Fruit fly (Drosophila melanogaster) whole organism, embryonic: ENCODE measurements around the gene pit.

Source experiments
- ATbp ChIP-seq: fragments of 200-800 bp; sonication (Bioruptor generic); optimal IDR thresholded peaks from 2 replicates; lab custom pipeline; 2017; ENCODE audit warnings: missing biosample characterization, mild to moderate bottlenecking, missing genetic modification characterization, missing genetic modification reagents
- CG10267 ChIP-seq: fragments of 200-800 bp; sonication (Bioruptor generic); optimal IDR thresholded peaks from 2 replicates; lab custom pipeline; 2018; ENCODE audit warnings: missing biosample characterization, mild to moderate bottlenecking, missing genetic modification characterization, moderate library complexity
- CG10462 ChIP-seq: fragments of 200-800 bp; sonication (Bioruptor generic); optimal IDR thresholded peaks from 2 replicates; lab custom pipeline; 2016; ENCODE audit warnings: missing biosample characterization, missing genetic modification characterization
- CG11093 ChIP-seq: fragments of 200-800 bp; sonication (Bioruptor generic); IDR thresholded peaks from 3 replicates; pipeline ENCODE4 v1.3.6; 2022; ENCODE audit warnings: missing biosample characterization, missing genetic modification characterization
- CG12219 ChIP-seq: fragments of 200-800 bp; sonication (Bioruptor generic); optimal IDR thresholded peaks from 3 replicates; lab custom pipeline; 2018; ENCODE audit warnings: missing biosample characterization, mild to moderate bottlenecking, missing genetic modification characterization
- CG12659 ChIP-seq: fragments of 200-800 bp; sonication (Bioruptor generic); optimal IDR thresholded peaks from 3 replicates; lab custom pipeline; 2017; ENCODE audit warnings: mild to moderate bottlenecking, missing biosample characterization, missing genetic modification reagents, missing genetic modification characterization
- CG13123 ChIP-seq: fragments of 200-800 bp; sonication (Bioruptor generic); optimal IDR thresholded peaks from 2 replicates; lab custom pipeline; 2016; ENCODE audit warnings: missing biosample characterization, missing genetic modification characterization
- CG13775 ChIP-seq: fragments of 200-800 bp; sonication (Bioruptor generic); optimal IDR thresholded peaks from 3 replicates; lab custom pipeline; 2017; ENCODE audit warnings: missing biosample characterization, mild to moderate bottlenecking, missing genetic modification characterization
- CG15269 ChIP-seq: fragments of 200-800 bp; sonication (Bioruptor generic); optimal IDR thresholded peaks from 2 replicates; lab custom pipeline; 2018; ENCODE audit warnings: missing biosample characterization, mild to moderate bottlenecking, missing genetic modification characterization, moderate library complexity
- CG18476 ChIP-seq: fragments of 200-800 bp; sonication (Bioruptor generic); optimal IDR thresholded peaks from 2 replicates; lab custom pipeline; 2016; ENCODE audit warnings: missing biosample characterization, mild to moderate bottlenecking, missing genetic modification characterization
- CG18764 ChIP-seq: fragments of 200-800 bp; sonication (Bioruptor generic); optimal IDR thresholded peaks from 3 replicates; lab custom pipeline; 2016; ENCODE audit warnings: missing biosample characterization, missing genetic modification characterization
- CG2199 ChIP-seq: fragments of 200-800 bp; sonication (Bioruptor generic); IDR thresholded peaks from 3 replicates; pipeline ENCODE4 v1.3.6; 2022; ENCODE audit warnings: missing biosample characterization, missing genetic modification characterization
- CG2889 ChIP-seq: fragments of 200-800 bp; sonication (Bioruptor generic); IDR thresholded peaks from 3 replicates; pipeline ENCODE4 v1.3.6; 2022; ENCODE audit warnings: missing biosample characterization, missing genetic modification characterization
- CG4617 ChIP-seq: fragments of 200-800 bp; sonication (Bioruptor generic); optimal IDR thresholded peaks from 3 replicates; lab custom pipeline; 2016; ENCODE audit warnings: missing biosample characterization, missing genetic modification characterization, borderline replicate concordance
- CG5953 ChIP-seq: fragments of 200-800 bp; sonication (Bioruptor generic); IDR thresholded peaks from 2 replicates; pipeline ENCODE4 v1.3.6; 2022; ENCODE audit warnings: missing biosample characterization, missing genetic modification characterization
- CG7556 ChIP-seq: fragments of 200-800 bp; sonication (Bioruptor generic); optimal IDR thresholded peaks from 2 replicates; lab custom pipeline; 2017; ENCODE audit warnings: missing biosample characterization, mild to moderate bottlenecking, missing genetic modification characterization
- CG7987 ChIP-seq: fragments of 200-800 bp; sonication (Bioruptor generic); optimal IDR thresholded peaks from 2 replicates; lab custom pipeline; 2018; ENCODE audit warnings: missing biosample characterization, mild to moderate bottlenecking, missing genetic modification characterization, moderate library complexity
- CG9817 ChIP-seq: fragments of 200-800 bp; sonication (Bioruptor generic); optimal IDR thresholded peaks from 2 replicates; lab custom pipeline; 2018; ENCODE audit warnings: missing biosample characterization, mild to moderate bottlenecking, missing genetic modification characterization, moderate library complexity
- Camta ChIP-seq: fragments of 200-800 bp; sonication (Bioruptor generic); optimal IDR thresholded peaks from 2 replicates; lab custom pipeline; 2016; ENCODE audit warnings: missing biosample characterization, missing genetic modification characterization
- Fer1 ChIP-seq: fragments of 200-800 bp; sonication (Bioruptor generic); optimal IDR thresholded peaks from 2 replicates; lab custom pipeline; 2017; ENCODE audit warnings: missing biosample characterization, mild to moderate bottlenecking, missing genetic modification characterization
- H15 ChIP-seq: fragments of 200-800 bp; sonication (Bioruptor generic); IDR thresholded peaks from 3 replicates; pipeline ENCODE4 v1.3.6; 2022; ENCODE audit warnings: missing biosample characterization, missing genetic modification characterization
- Hand ChIP-seq: fragments of 200-800 bp; sonication (Bioruptor generic); optimal IDR thresholded peaks from 2 replicates; lab custom pipeline; 2017; ENCODE audit warnings: mild to moderate bottlenecking, missing biosample characterization, missing genetic modification reagents, missing genetic modification characterization
- Lim3 ChIP-seq: fragments of 200-800 bp; sonication (Bioruptor generic); IDR thresholded peaks from 2 replicates; pipeline ENCODE4 v1.3.6; 2022; ENCODE audit warnings: missing biosample characterization, missing genetic modification characterization
- NFAT ChIP-seq: fragments of 200-800 bp; sonication (Bioruptor generic); IDR thresholded peaks from 2 replicates; pipeline ENCODE4 v1.3.6; 2022; ENCODE audit warnings: missing biosample characterization, missing genetic modification characterization
- Optix ChIP-seq: fragments of 200-800 bp; sonication (Bioruptor generic); IDR thresholded peaks from 3 replicates; pipeline ENCODE4 v1.3.6; 2022; ENCODE audit warnings: missing biosample characterization, missing genetic modification characterization
- Ravus ChIP-seq: fragments of 200-800 bp; sonication (Bioruptor generic); IDR thresholded peaks from 2 replicates; pipeline ENCODE4 v1.3.6; 2022; ENCODE audit warnings: missing biosample characterization, missing genetic modification characterization
- Sox100B ChIP-seq: fragments of 200-800 bp; sonication (Bioruptor generic); optimal IDR thresholded peaks from 3 replicates; lab custom pipeline; 2018; ENCODE audit warnings: missing biosample characterization, mild to moderate bottlenecking, missing genetic modification characterization
- TFAM ChIP-seq: fragments of 200-800 bp; sonication (Bioruptor generic); optimal IDR thresholded peaks from 2 replicates; lab custom pipeline; 2017; ENCODE audit warnings: missing biosample characterization, missing genetic modification characterization, inconsistent platforms
- Vsx1 ChIP-seq: fragments of 200-800 bp; sonication (Bioruptor generic); optimal IDR thresholded peaks from 2 replicates; lab custom pipeline; 2017; ENCODE audit warnings: missing biosample characterization, mild to moderate bottlenecking, missing genetic modification characterization, missing genetic modification reagents
- ab ChIP-seq: fragments of 200-800 bp; sonication (Bioruptor generic); optimal IDR thresholded peaks from 2 replicates; lab custom pipeline; 2016; ENCODE audit warnings: missing biosample characterization, missing genetic modification characterization
- bab2 ChIP-seq: fragments of 200-800 bp; sonication (Bioruptor generic); optimal IDR thresholded peaks from 2 replicates; lab custom pipeline; 2016; ENCODE audit warnings: missing biosample characterization, missing genetic modification characterization
- cato ChIP-seq: fragments of 200-800 bp; sonication (Bioruptor generic); optimal IDR thresholded peaks from 2 replicates; lab custom pipeline; 2016; ENCODE audit warnings: missing biosample characterization, missing genetic modification characterization, borderline replicate concordance
- crc ChIP-seq: fragments of 200-800 bp; sonication (Bioruptor generic); optimal IDR thresholded peaks from 2 replicates; lab custom pipeline; 2016; ENCODE audit warnings: missing biosample characterization, missing genetic modification characterization
- crp ChIP-seq, 2 experiments: fragments of 200-800 bp; sonication (Bioruptor generic); optimal IDR thresholded peaks; 2 replicates in 1 of 2; 3 replicates in 1 of 2; lab custom pipeline; 2017; ENCODE audit warnings: missing biosample characterization in 2 of 2, missing genetic modification characterization in 2 of 2, mild to moderate bottlenecking in 1 of 2, moderate library complexity in 1 of 2
- dimm ChIP-seq: fragments of 200-800 bp; sonication (Bioruptor generic); IDR thresholded peaks from 2 replicates; pipeline ENCODE4 v1.3.6; 2022; ENCODE audit warnings: missing biosample characterization, missing genetic modification characterization
- dmrt11E ChIP-seq: fragments of 200-800 bp; sonication (Bioruptor generic); optimal IDR thresholded peaks from 3 replicates; lab custom pipeline; 2018; ENCODE audit warnings: missing biosample characterization, mild to moderate bottlenecking, missing genetic modification characterization, moderate library complexity
- grn ChIP-seq: fragments of 200-800 bp; sonication (Bioruptor generic); optimal IDR thresholded peaks from 3 replicates; lab custom pipeline; 2017; ENCODE audit warnings: missing biosample characterization, missing genetic modification characterization
- kah ChIP-seq: fragments of 200-800 bp; sonication (Bioruptor generic); optimal IDR thresholded peaks from 2 replicates; lab custom pipeline; 2018; ENCODE audit warnings: missing biosample characterization, mild to moderate bottlenecking, missing genetic modification characterization
- ken ChIP-seq: fragments of 200-800 bp; sonication (Bioruptor generic); IDR thresholded peaks from 3 replicates; pipeline ENCODE4 v1.3.6; 2022; ENCODE audit warnings: missing biosample characterization, missing genetic modification characterization
- lbe ChIP-seq: fragments of 200-800 bp; sonication (Bioruptor generic); optimal IDR thresholded peaks from 2 replicates; lab custom pipeline; 2016; ENCODE audit warnings: missing biosample characterization, mild to moderate bottlenecking, missing genetic modification characterization
- odd ChIP-seq: fragments of 200-800 bp; sonication (Bioruptor generic); optimal IDR thresholded peaks from 2 replicates; lab custom pipeline; 2017; ENCODE audit warnings: missing biosample characterization, mild to moderate bottlenecking, missing genetic modification characterization
- pum ChIP-seq: fragments of 200-800 bp; sonication (Bioruptor generic); optimal IDR thresholded peaks from 2 replicates; lab custom pipeline; 2016; ENCODE audit warnings: missing biosample characterization, missing genetic modification characterization
- pzg ChIP-seq: fragments of 200-800 bp; sonication (Bioruptor generic); optimal IDR thresholded peaks from 3 replicates; lab custom pipeline; 2018; ENCODE audit warnings: missing biosample characterization, mild to moderate bottlenecking, missing genetic modification characterization, moderate library complexity
- ranshi ChIP-seq: fragments of 200-800 bp; sonication (Bioruptor generic); IDR thresholded peaks from 2 replicates; pipeline ENCODE4 v1.3.6; 2022; ENCODE audit warnings: missing biosample characterization, missing genetic modification characterization
- slbo ChIP-seq: fragments of 200-800 bp; sonication (Bioruptor generic); IDR thresholded peaks from 2 replicates; pipeline ENCODE4 v1.3.6; 2022; ENCODE audit warnings: missing biosample characterization, missing genetic modification characterization
- slou ChIP-seq: fragments of 200-800 bp; sonication (Bioruptor generic); optimal IDR thresholded peaks from 3 replicates; lab custom pipeline; 2016; ENCODE audit warnings: missing biosample characterization, missing genetic modification characterization
- sug ChIP-seq: fragments of 200-800 bp; optimal IDR thresholded peaks from 2 replicates; lab custom pipeline; 2019; ENCODE audit warnings: missing biosample characterization, mild to moderate bottlenecking, missing genetic modification characterization, moderate library complexity
- tap ChIP-seq: fragments of 200-800 bp; optimal IDR thresholded peaks from 3 replicates; lab custom pipeline; 2019; ENCODE audit warnings: missing biosample characterization, mild to moderate bottlenecking, missing genetic modification characterization, moderate library complexity
- toy ChIP-seq: fragments of 200-800 bp; sonication (Bioruptor generic); IDR thresholded peaks from 2 replicates; pipeline ENCODE4 v1.3.6; 2022; ENCODE audit warnings: missing biosample characterization, missing genetic modification characterization

The pit gene

dm6 chr3R:22026922-22027742 lies 7.0 kb upstream of the pit start, which contains the start of the genes Cchl and ND-42 (continued):
- TF ChIP-seq CG15269 (tag; lab: Kevin White, UChicago) (peak; percentile 83), CG5953 (no peak), ranshi (GFP tag; lab: Robert Waterston, UW) (peak; percentile 72; the same call in 1 of the 2 replicates), cato (peak; percentile 66), Lim3 (GFP tag; lab: Robert Waterston, UW) (no peak), CG11093 (GFP tag; lab: Robert Waterston, UW) (peak; percentile 8; the same call in 1 of the 3 replicates), CG13775 (GFP tag; lab: Kevin White, UChicago) (peak; percentile 91), CG9817 (tag; lab: Kevin White, UChicago) (peak; percentile 82), Optix (GFP tag; lab: Robert Waterston, UW) (peak; percentile 74), H15 (GFP tag; lab: Robert Waterston, UW) (peak; percentile 42; the same call in 1 of the 3 replicates), dmrt11E (tag; lab: Kevin White, UChicago) (peak; percentile 78), Vsx1 (no peak), dimm (GFP tag; lab: Robert Waterston, UW) (no peak), grn (GFP tag; lab: Kevin White, UChicago) (no peak), pzg (GFP tag; lab: Kevin White, UChicago) (peak; percentile 43), TFAM (GFP tag; lab: Kevin White, UChicago) (no peak), odd (GFP tag; lab: Kevin White, UChicago) (no peak), toy (GFP tag; lab: Robert Waterston, UW) (0 out of 2 replicates have a peak, but pooled peaks have one; percentile 21), CG2199 (GFP tag; lab: Robert Waterston, UW) (0 out of 3 replicates have a peak, but pooled peaks have one; percentile 38), Hand (GFP tag; lab: Kevin White, UChicago) (peak; percentile 72), CG12219 (GFP tag; lab: Kevin White, UChicago) (peak; percentile 50), kah (GFP tag; lab: Kevin White, UChicago) (peak; percentile 68), slou (GFP tag; lab: Kevin White, UChicago) (peak; percentile 66), CG2889 (GFP tag; lab: Robert Waterston, UW) (no peak), crc (peak; percentile 53), NFAT (peak; percentile 37), crp (GFP tag; optimal IDR thresholded peaks at IDR 0.05; lab: Kevin White, UChicago) (peak; percentile 9 to 82), Fer1 (GFP tag; lab: Kevin White, UChicago) (peak; percentile 74), slbo (GFP tag; lab: Robert Waterston, UW) (peak; percentile 76), Sox100B (GFP tag; lab: Kevin White, UChicago) (no peak), CG4617 (peak; percentile 59), CG10462 (GFP tag; lab: Kevin White, UChicago) (peak; percentile 51), CG13123 (GFP tag; lab: Kevin White, UChicago) (peak; percentile 55), Ravus (GFP tag; lab: Robert Waterston, UW) (peak; percentile 8), bab2 (GFP tag; lab: Kevin White, UChicago) (peak; percentile 70), CG18476 (GFP tag; lab: Kevin White, UChicago) (peak; percentile 80), CG7987 (peak; percentile 1), ab (GFP tag; lab: Kevin White, UChicago) (peak; percentile 2), CG10267 (peak; percentile 97), sug (tag; lab: Kevin White, UChicago) (peak; percentile 88), tap (no peak), pum (GFP tag; lab: Kevin White, UChicago) (peak; percentile 70), lbe (GFP tag; lab: Kevin White, UChicago) (peak; percentile 59), Camta (GFP tag; lab: Kevin White, UChicago) (peak; percentile 59), CG7556 (GFP tag; lab: Kevin White, UChicago) (peak; percentile 85), ATbp (no peak), ken (GFP tag; lab: Robert Waterston, UW) (no peak), CG12659 (GFP tag; lab: Kevin White, UChicago) (peak; percentile 90), CG18764 (GFP tag; lab: Kevin White, UChicago) (peak; percentile 80)
